Worm (Caenorhabditis elegans) whole organism, late embryonic: ENCODE data around the gene F56A8.5.

Experiments
- C08G9.2 ChIP-seq: sonication (generic microtip); optimal IDR thresholded peaks from 2 replicates; lab custom pipeline; 2016; ENCODE audit warnings: mild to moderate bottlenecking, missing genetic modification characterization, moderate library complexity, missing compliant biosample characterization
- C38D4.7 ChIP-seq: fragments of 200-800 bp; sonication (Bioruptor generic); optimal IDR thresholded peaks from 2 replicates; lab custom pipeline; 2018; ENCODE audit warnings: mild to moderate bottlenecking, missing genetic modification characterization, moderate library complexity, missing compliant biosample characterization
- K02D7.2 ChIP-seq: sonication (generic microtip); optimal IDR thresholded peaks from 2 replicates; lab custom pipeline; 2017; ENCODE audit warnings: mild to moderate bottlenecking, missing genetic modification characterization, missing compliant biosample characterization
- K09A11.1 ChIP-seq: sonication (generic microtip); optimal IDR thresholded peaks from 2 replicates; lab custom pipeline; 2017; ENCODE audit warnings: antibody characterized with exemption, mild to moderate bottlenecking, missing genetic modification characterization, missing compliant biosample characterization; ENCODE audit not compliant: insufficient read depth
- ceh-14 ChIP-seq: sonication (generic microtip); optimal IDR thresholded peaks from 2 replicates; lab custom pipeline; 2016; ENCODE audit warnings: missing genotype, missing genetic modification characterization, missing compliant biosample characterization
- ceh-18 ChIP-seq: sonication (generic microtip); optimal IDR thresholded peaks from 2 replicates; lab custom pipeline; 2016; ENCODE audit warnings: missing genetic modification characterization, missing compliant biosample characterization
- ceh-2 ChIP-seq: sonication (generic microtip); optimal IDR thresholded peaks from 2 replicates; lab custom pipeline; 2016; ENCODE audit warnings: missing genotype, missing genetic modification characterization, missing compliant biosample characterization
- ceh-24 ChIP-seq: sonication (generic microtip); optimal IDR thresholded peaks from 2 replicates; lab custom pipeline; 2016; ENCODE audit warnings: mild to moderate bottlenecking, missing genetic modification characterization, missing compliant biosample characterization
- ceh-31 ChIP-seq: sonication (generic microtip); optimal IDR thresholded peaks from 2 replicates; lab custom pipeline; 2016; ENCODE audit warnings: missing genetic modification characterization, missing compliant biosample characterization
- ceh-34 ChIP-seq: sonication (generic microtip); optimal IDR thresholded peaks from 2 replicates; lab custom pipeline; 2016; ENCODE audit warnings: mild to moderate bottlenecking, missing genetic modification characterization, missing compliant biosample characterization
- ceh-45 ChIP-seq: fragments of 200-800 bp; sonication (Bioruptor generic); IDR thresholded peaks from 2 replicates; pipeline ENCODE4 v1.3.6; 2022; ENCODE audit warnings: missing genetic modification reagents, missing genetic modification characterization, missing compliant biosample characterization
- ceh-48 ChIP-seq: sonication (generic microtip); optimal IDR thresholded peaks from 2 replicates; lab custom pipeline; 2016; ENCODE audit warnings: missing genetic modification characterization, inconsistent platforms, missing compliant biosample characterization
- che-1 ChIP-seq: sonication (generic microtip); optimal IDR thresholded peaks from 2 replicates; lab custom pipeline; 2016; ENCODE audit warnings: mild to moderate bottlenecking, missing genetic modification characterization, missing compliant biosample characterization
- dmd-4 ChIP-seq: sonication (generic microtip); optimal IDR thresholded peaks from 2 replicates; lab custom pipeline; 2016; ENCODE audit warnings: borderline replicate concordance, missing genetic modification characterization, missing compliant biosample characterization
- elt-2 ChIP-seq: sonication (generic microtip); optimal IDR thresholded peaks from 2 replicates; lab custom pipeline; 2016; ENCODE audit warnings: missing genetic modification reagents, missing genetic modification characterization, missing compliant biosample characterization
- fax-1 ChIP-seq: sonication (generic microtip); optimal IDR thresholded peaks from 2 replicates; lab custom pipeline; 2016; ENCODE audit warnings: missing genotype, missing genetic modification characterization, missing compliant biosample characterization
- fkh-6 ChIP-seq: sonication (generic microtip); optimal IDR thresholded peaks from 2 replicates; lab custom pipeline; 2016; ENCODE audit warnings: missing genetic modification characterization, missing compliant biosample characterization
- hlh-6 ChIP-seq: sonication (generic microtip); optimal IDR thresholded peaks from 2 replicates; lab custom pipeline; 2016; ENCODE audit warnings: missing genotype, missing genetic modification characterization, missing compliant biosample characterization
- nfya-1 ChIP-seq: sonication (generic microtip); optimal IDR thresholded peaks from 2 replicates; lab custom pipeline; 2017; ENCODE audit warnings: missing genetic modification characterization, mild to moderate bottlenecking, missing compliant biosample characterization, antibody characterized with exemption, moderate library complexity
- nhr-11 ChIP-seq: fragments of 150-350 bp; optimal IDR thresholded peaks from 2 replicates; lab custom pipeline; 2014; ENCODE audit warnings: missing biosample characterization, missing genetic modification characterization
- npax-4 ChIP-seq: sonication (generic microtip); optimal IDR thresholded peaks from 2 replicates; lab custom pipeline; 2016; ENCODE audit warnings: missing genetic modification characterization, missing compliant biosample characterization
- odd-2 ChIP-seq: sonication (generic microtip); optimal IDR thresholded peaks from 2 replicates; lab custom pipeline; 2017; ENCODE audit warnings: antibody characterized with exemption, mild to moderate bottlenecking, missing genetic modification characterization, missing compliant biosample characterization
- pat-9 ChIP-seq: fragments of 200-800 bp; sonication (Bioruptor generic); optimal IDR thresholded peaks from 2 replicates; lab custom pipeline; 2018; ENCODE audit warnings: mild to moderate bottlenecking, missing genetic modification characterization, moderate library complexity, missing compliant biosample characterization
- pha-2 ChIP-seq: sonication (generic microtip); optimal IDR thresholded peaks from 2 replicates; lab custom pipeline; 2017; ENCODE audit warnings: mild to moderate bottlenecking, missing genetic modification characterization, missing compliant biosample characterization
- rnt-1 ChIP-seq: sonication (generic microtip); optimal IDR thresholded peaks from 2 replicates; lab custom pipeline; 2016; ENCODE audit warnings: missing genetic modification characterization, missing compliant biosample characterization
- sox-4 ChIP-seq: sonication (generic microtip); optimal IDR thresholded peaks from 2 replicates; lab custom pipeline; 2017; ENCODE audit warnings: mild to moderate bottlenecking, missing genetic modification characterization, inconsistent platforms, missing compliant biosample characterization
- syd-9 ChIP-seq: sonication (generic microtip); optimal IDR thresholded peaks from 2 replicates; lab custom pipeline; 2016; ENCODE audit warnings: mild to moderate bottlenecking, missing genetic modification characterization, moderate library complexity, missing compliant biosample characterization
- tbx-2 ChIP-seq: sonication (generic microtip); optimal IDR thresholded peaks from 2 replicates; lab custom pipeline; 2016; ENCODE audit warnings: missing genetic modification characterization, missing compliant biosample characterization
- tbx-7 ChIP-seq: sonication (generic microtip); optimal IDR thresholded peaks from 2 replicates; lab custom pipeline; 2016; ENCODE audit warnings: missing genotype, missing genetic modification characterization, missing compliant biosample characterization
- ttx-3 ChIP-seq: sonication (generic microtip); optimal IDR thresholded peaks from 2 replicates; lab custom pipeline; 2016; ENCODE audit warnings: missing genetic modification reagents, missing genetic modification characterization, missing compliant biosample characterization
- unc-3 ChIP-seq, 2 experiments: fragments of 200-800 bp in 1 of 2; sonication (Bioruptor generic) in 1 of 2; sonication (generic microtip) in 1 of 2; conservative IDR thresholded peaks in 1 of 2; optimal IDR thresholded peaks in 1 of 2; 2 replicates each; pipeline versions ENCODE4 v1.3.6 to Lab custom; 2016 to 2022; ENCODE audit warnings: missing compliant biosample characterization in 2 of 2, missing genetic modification characterization in 2 of 2, missing genetic modification reagents in 1 of 2
- unc-55 ChIP-seq: sonication (generic microtip); optimal IDR thresholded peaks from 2 replicates; lab custom pipeline; 2017; ENCODE audit warnings: missing biosample characterization, missing genetic modification reagents, missing genetic modification characterization
- unc-86 ChIP-seq: sonication (generic microtip); optimal IDR thresholded peaks from 2 replicates; lab custom pipeline; 2016; ENCODE audit warnings: missing genetic modification characterization, missing compliant biosample characterization
- zip-5 ChIP-seq: sonication (generic microtip); optimal IDR thresholded peaks from 2 replicates; lab custom pipeline; 2016; ENCODE audit warnings: missing genetic modification characterization, missing compliant biosample characterization
- ztf-16 ChIP-seq: sonication (generic microtip); optimal IDR thresholded peaks from 2 replicates; lab custom pipeline; 2017; ENCODE audit warnings: missing genetic modification characterization, missing compliant biosample characterization

F56A8.5 gene

DNA sequence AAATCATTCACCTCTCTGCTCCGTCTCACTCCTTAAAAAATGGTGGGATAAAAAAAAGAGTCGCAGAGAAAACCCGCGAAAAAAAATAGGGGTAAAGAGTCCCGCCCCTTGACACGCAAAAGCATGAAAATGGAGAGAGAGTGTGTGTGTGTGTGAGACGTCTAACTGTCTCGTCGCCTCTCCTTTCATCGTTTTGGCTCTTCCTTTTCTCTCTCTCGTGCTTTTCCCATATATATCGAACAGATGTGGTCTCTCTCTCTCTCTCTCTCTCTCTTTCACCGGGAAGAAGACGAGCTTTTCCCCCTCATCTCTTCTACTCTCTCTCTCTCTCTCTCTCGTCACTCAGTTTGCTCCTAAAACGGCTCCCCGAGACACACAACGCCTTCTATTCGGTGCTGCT lies 10.1 kb downstream of the F56A8.5 start (continued):
- no peak for TF ChIP-seq rnt-1 (tag; lab: Kevin White, UChicago)

DNA sequence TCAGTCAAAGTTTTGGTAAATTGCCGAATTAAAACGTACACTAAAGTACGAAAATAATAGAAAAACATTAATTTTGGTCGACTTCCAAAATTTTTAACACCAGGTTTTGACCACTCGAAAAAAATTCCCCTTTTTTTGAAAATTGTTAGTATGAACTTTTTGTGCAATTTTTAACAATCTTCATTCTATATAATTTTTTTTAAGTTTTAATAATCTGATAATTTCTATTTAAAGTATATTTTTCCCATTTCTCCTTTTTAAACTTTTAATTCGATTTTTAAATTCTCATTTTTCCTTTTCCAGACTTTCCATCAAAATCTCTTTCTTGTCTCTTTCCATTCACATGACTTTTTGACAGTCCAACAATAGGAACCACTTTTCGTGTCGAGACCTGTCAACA lies 11.3 kb downstream of the F56A8.5 start, which contains the start of gene unc-64:
Gene unc-64 (plus strand): TSS at position 301 of the 400 bp plus-strand sequence.
- TF ChIP-seq ceh-2 (no peak), syd-9 (tag; lab: Kevin White, UChicago) (no peak), npax-4 (no peak), odd-2 (tag; lab: Kevin White, UChicago) (no peak)
- TF ChIP-seq, all 69 proteins: peak for 0

DNA sequence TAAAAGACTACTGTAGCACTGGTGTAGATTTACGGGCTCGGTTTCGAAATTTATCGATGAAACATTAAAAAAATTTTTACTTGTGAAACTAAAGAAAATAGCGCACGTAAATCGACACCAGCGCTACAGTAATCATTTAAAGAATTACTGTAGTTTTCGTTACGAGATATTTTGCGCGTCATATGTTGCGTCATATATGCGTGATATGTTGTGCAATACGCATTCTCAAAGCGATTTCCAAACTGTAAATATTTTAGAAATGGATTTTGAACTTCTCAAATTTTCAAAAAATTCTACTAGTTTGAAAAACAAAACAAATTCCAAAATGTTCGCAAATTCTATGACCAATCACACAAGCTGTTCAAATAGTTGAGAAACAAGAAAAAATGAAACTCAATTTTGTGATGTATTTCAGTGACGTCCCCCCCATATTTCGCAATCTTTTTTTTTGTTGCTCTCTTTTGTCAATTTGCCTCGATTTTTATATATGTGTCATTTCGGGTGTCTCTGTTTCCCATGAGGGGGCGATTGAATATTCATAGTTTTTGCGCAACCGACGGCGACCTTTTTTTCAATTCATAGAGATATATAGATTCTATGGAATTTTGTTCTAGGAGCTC lies 12.3 kb downstream of the F56A8.5 start:
- no peak for TF ChIP-seq ceh-2
- no peak for TF ChIP-seq hlh-6 (tag; lab: Kevin White, UChicago)
- no peak for TF ChIP-seq nfya-1 (tag; lab: Kevin White, UChicago)
- no peak for TF ChIP-seq ceh-31 (tag; lab: Kevin White, UChicago)
- TF ChIP-seq ceh-48 = no peak
- TF ChIP-seq ttx-3 (tag; lab: Kevin White, UChicago) = no peak
- TF ChIP-seq elt-2 (tag; lab: Kevin White, UChicago) = no peak
- no peak for TF ChIP-seq nhr-11
- no peak for TF ChIP-seq C08G9.2 (tag; lab: Kevin White, UChicago)
- TF ChIP-seq unc-3 (GFP tag; conservative IDR thresholded peaks at IDR 0.05; lab: Robert Waterston, UW) = no peak
- TF ChIP-seq unc-3 (tag; optimal IDR thresholded peaks at IDR 0.05; lab: Kevin White, UChicago) = no peak
- TF ChIP-seq K09A11.1 (tag; lab: Kevin White, UChicago) = no peak
- TF ChIP-seq rnt-1 (tag; lab: Kevin White, UChicago) = no peak
- no peak for TF ChIP-seq unc-55 (GFP tag; lab: Kevin White, UChicago)
- TF ChIP-seq tbx-7 (tag; lab: Kevin White, UChicago) = no peak

DNA sequence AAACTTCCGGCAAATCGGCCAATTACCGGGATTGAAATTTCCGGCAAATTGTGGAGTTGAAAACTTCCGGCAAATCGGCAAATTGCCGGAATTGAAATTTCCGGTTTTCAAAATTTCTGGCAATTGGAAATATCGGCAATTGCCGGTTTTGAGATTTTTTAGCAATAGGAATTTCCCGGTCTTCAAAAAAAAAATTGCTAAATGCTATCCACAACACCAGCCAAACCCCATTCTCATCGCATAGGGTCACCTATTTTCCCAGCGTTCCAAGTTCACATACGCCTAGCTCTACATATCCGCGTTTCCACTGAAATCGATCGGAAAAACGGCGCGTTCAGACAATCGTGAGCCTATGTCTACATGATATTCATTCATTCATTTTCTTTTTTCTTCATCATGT lies 19.8 kb downstream of the F56A8.5 start, which contains the start of gene F56A8.8:
Gene F56A8.8 (plus strand): TSS at position 301 of the 400 bp plus-strand sequence.
- TF ChIP-seq fkh-6 (no peak), ceh-2 (no peak), unc-3 (GFP tag; conservative IDR thresholded peaks at IDR 0.05; lab: Robert Waterston, UW) (no peak), unc-3 (tag; optimal IDR thresholded peaks at IDR 0.05; lab: Kevin White, UChicago) (no peak), tbx-2 (no peak), fax-1 (tag; lab: Kevin White, UChicago) (no peak), tbx-7 (tag; lab: Kevin White, UChicago) (no peak), che-1 (tag; lab: Kevin White, UChicago) (no peak), ceh-18 (tag; lab: Kevin White, UChicago) (no peak), ceh-24 (tag; lab: Kevin White, UChicago) (no peak), nfya-1 (tag; lab: Kevin White, UChicago) (no peak)

DNA sequence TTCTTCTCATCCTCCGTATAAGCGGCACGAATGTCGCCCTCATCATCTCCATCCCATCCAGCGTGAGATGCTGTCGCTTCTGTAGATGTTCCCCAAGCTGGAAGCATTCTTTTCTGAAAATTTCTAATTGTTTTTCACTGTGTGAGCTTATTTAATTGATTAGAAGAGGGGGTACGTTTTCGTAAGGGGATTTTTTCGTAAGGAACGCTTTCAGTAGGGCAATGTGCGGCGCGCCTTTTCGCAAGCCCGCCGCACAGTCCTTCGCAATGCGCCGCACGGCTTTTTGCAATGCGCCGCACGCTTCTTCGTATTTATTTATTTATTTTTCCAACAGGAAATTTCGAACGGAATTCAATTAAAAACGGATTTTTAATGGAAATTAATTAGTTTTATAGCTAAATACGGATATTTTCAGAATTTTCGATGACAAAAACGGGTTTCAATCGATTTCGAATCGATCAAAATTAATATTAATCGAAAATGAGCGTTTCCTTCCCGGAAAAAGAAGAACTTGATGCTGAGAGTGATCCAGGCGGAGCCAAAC lies 27.4 kb downstream of the F56A8.5 start, which contains the start of gene set-25:
Gene set-25 (minus strand): TSS at position 120 of the 544 bp plus-strand sequence.
- TF ChIP-seq dmd-4 (tag; lab: Kevin White, UChicago) (peak; percentile 22), ttx-3 (tag; lab: Kevin White, UChicago) (peak; percentile 52), sox-4 (tag; lab: Kevin White, UChicago) (peak; percentile 19), ceh-34 (tag; lab: Kevin White, UChicago) (peak; percentile 30), ceh-2 (peak; percentile 59), unc-3 (GFP tag; conservative IDR thresholded peaks at IDR 0.05; lab: Robert Waterston, UW) (peak; percentile 33; the same call in 1 of the 2 replicates), unc-3 (tag; optimal IDR thresholded peaks at IDR 0.05; lab: Kevin White, UChicago) (peak; percentile 8), unc-86 (tag; lab: Kevin White, UChicago) (peak; percentile 50), K02D7.2 (tag; lab: Kevin White, UChicago) (peak; percentile 71), pha-2 (tag; lab: Kevin White, UChicago) (peak; percentile 12), K09A11.1 (tag; lab: Kevin White, UChicago) (peak; percentile 45), pat-9 (tag; lab: Kevin White, UChicago) (peak; percentile 34), ceh-45 (GFP tag; lab: Robert Waterston, UW) (peak; percentile 48; the same call in 1 of the 2 replicates), tbx-2 (peak; percentile 48), zip-5 (peak; percentile 44), ceh-14 (tag; lab: Kevin White, UChicago) (peak; percentile 48), fax-1 (tag; lab: Kevin White, UChicago) (peak; percentile 27), ztf-16 (tag; lab: Kevin White, UChicago) (peak; percentile 8), elt-2 (tag; lab: Kevin White, UChicago) (peak; percentile 47), C38D4.7 (GFP tag; lab: Kevin White, UChicago) (peak; percentile 22)
